Fruit fly (Drosophila melanogaster) whole organism, prepupa: ENCODE measurements around the gene Pex12.

Experiments
- CG10631 ChIP-seq: fragments of 200-800 bp; sonication (Bioruptor generic); optimal IDR thresholded peaks from 2 replicates; lab custom pipeline; 2016; ENCODE audit warnings: missing biosample characterization, missing genetic modification characterization
- CG11294 ChIP-seq: fragments of 200-800 bp; sonication (Bioruptor generic); IDR thresholded peaks from 2 replicates; pipeline ENCODE4 v1.3.6; 2022; ENCODE audit warnings: missing biosample characterization, missing genetic modification characterization
- CG11762 ChIP-seq: fragments of 200-800 bp; sonication (Bioruptor generic); optimal IDR thresholded peaks from 3 replicates; lab custom pipeline; 2016; ENCODE audit warnings: missing biosample characterization, missing genetic modification characterization; ENCODE audit not compliant: insufficient read depth
- CG16779 ChIP-seq: fragments of 200-800 bp; sonication (Bioruptor generic); optimal IDR thresholded peaks from 3 replicates; lab custom pipeline; 2017; ENCODE audit warnings: missing biosample characterization, mild to moderate bottlenecking, missing genetic modification characterization
- CG3032 ChIP-seq: fragments of 200-800 bp; optimal IDR thresholded peaks from 2 replicates; lab custom pipeline; 2019; ENCODE audit warnings: missing biosample characterization, mild to moderate bottlenecking, missing genetic modification characterization, moderate library complexity
- CG31627 ChIP-seq: fragments of 200-800 bp; sonication (Bioruptor generic); optimal IDR thresholded peaks from 3 replicates; lab custom pipeline; 2016; ENCODE audit warnings: missing biosample characterization, missing genetic modification characterization
- CG34406 ChIP-seq: fragments of 200-800 bp; sonication (Bioruptor generic); optimal IDR thresholded peaks from 3 replicates; lab custom pipeline; 2016; ENCODE audit warnings: missing biosample characterization, missing genetic modification characterization
- CG3919 ChIP-seq: fragments of 200-800 bp; sonication (Bioruptor generic); optimal IDR thresholded peaks from 3 replicates; lab custom pipeline; 2016; ENCODE audit warnings: missing biosample characterization, missing genetic modification characterization
- CG4318 ChIP-seq: fragments of 200-800 bp; sonication (Bioruptor generic); optimal IDR thresholded peaks from 3 replicates; lab custom pipeline; 2017; ENCODE audit warnings: missing biosample characterization, mild to moderate bottlenecking, missing genetic modification characterization
- CG6163 ChIP-seq: fragments of 200-800 bp; sonication (Bioruptor generic); IDR thresholded peaks from 3 replicates; pipeline ENCODE4 v1.3.6; 2022; ENCODE audit warnings: missing biosample characterization, missing genetic modification characterization
- CG6276 ChIP-seq: fragments of 200-800 bp; sonication (Bioruptor generic); optimal IDR thresholded peaks from 2 replicates; lab custom pipeline; 2017; ENCODE audit warnings: missing biosample characterization, mild to moderate bottlenecking, missing genetic modification characterization
- CG6792 ChIP-seq: fragments of 200-800 bp; sonication (Bioruptor generic); optimal IDR thresholded peaks from 3 replicates; lab custom pipeline; 2016; ENCODE audit warnings: missing biosample characterization, missing genetic modification characterization
- CG6854 ChIP-seq: fragments of 200-800 bp; sonication (Bioruptor generic); optimal IDR thresholded peaks from 2 replicates; lab custom pipeline; 2017; ENCODE audit warnings: missing biosample characterization, mild to moderate bottlenecking, missing genetic modification characterization
- CG7368 ChIP-seq: fragments of 200-800 bp; sonication (Bioruptor generic); optimal IDR thresholded peaks from 3 replicates; lab custom pipeline; 2016; ENCODE audit warnings: missing biosample characterization, missing genetic modification characterization
- CG8119 ChIP-seq: fragments of 200-800 bp; sonication (Bioruptor generic); IDR thresholded peaks from 3 replicates; pipeline ENCODE4 v1.3.6; 2022; ENCODE audit warnings: missing biosample characterization, missing genetic modification characterization
- CG8319 ChIP-seq: fragments of 200-800 bp; sonication (Bioruptor generic); optimal IDR thresholded peaks from 3 replicates; lab custom pipeline; 2016; ENCODE audit warnings: missing biosample characterization, missing genetic modification characterization
- CG8632 ChIP-seq: fragments of 200-800 bp; sonication (Bioruptor generic); optimal IDR thresholded peaks from 3 replicates; lab custom pipeline; 2016; ENCODE audit warnings: missing biosample characterization, missing genetic modification characterization
- CG9139 ChIP-seq: fragments of 200-800 bp; sonication (Bioruptor generic); optimal IDR thresholded peaks from 3 replicates; lab custom pipeline; 2017; ENCODE audit warnings: missing biosample characterization, mild to moderate bottlenecking, missing genetic modification characterization
- Eip75B ChIP-seq: fragments of 200-800 bp; sonication (Bioruptor generic); optimal IDR thresholded peaks from 3 replicates; lab custom pipeline; 2016; ENCODE audit warnings: missing biosample characterization, missing genetic modification characterization
- Eip78C ChIP-seq: fragments of 200-800 bp; sonication (Bioruptor generic); peaks from one replicate; lab custom pipeline; 2016; ENCODE audit warnings: missing biosample characterization, missing genetic modification characterization
- Eip93F ChIP-seq: fragments of 200-800 bp; sonication (Bioruptor generic); optimal IDR thresholded peaks from 2 replicates; lab custom pipeline; 2016; ENCODE audit warnings: missing biosample characterization, mild to moderate bottlenecking, missing genetic modification characterization
- Hr39 ChIP-seq: fragments of 200-800 bp; sonication (Bioruptor generic); optimal IDR thresholded peaks from 2 replicates; lab custom pipeline; 2016; ENCODE audit warnings: missing biosample characterization, missing genetic modification characterization
- Hr4 ChIP-seq: fragments of 200-800 bp; sonication (Bioruptor generic); optimal IDR thresholded peaks from 3 replicates; lab custom pipeline; 2016; ENCODE audit warnings: missing biosample characterization, missing genetic modification characterization
- Lpt ChIP-seq: fragments of 200-800 bp; sonication (Bioruptor generic); optimal IDR thresholded peaks from 3 replicates; lab custom pipeline; 2016; ENCODE audit warnings: missing biosample characterization, missing genetic modification characterization
- Met ChIP-seq: fragments of 200-800 bp; sonication (Bioruptor generic); optimal IDR thresholded peaks from 3 replicates; lab custom pipeline; 2016; ENCODE audit warnings: missing biosample characterization, missing genetic modification characterization
- OdsH ChIP-seq: fragments of 200-800 bp; sonication (Bioruptor generic); optimal IDR thresholded peaks from 3 replicates; lab custom pipeline; 2016; ENCODE audit warnings: missing biosample characterization, missing genetic modification characterization
- Smox ChIP-seq: fragments of 200-800 bp; sonication (Bioruptor generic); optimal IDR thresholded peaks from 3 replicates; lab custom pipeline; 2016; ENCODE audit warnings: missing biosample characterization, missing genetic modification characterization
- Sox102F ChIP-seq: fragments of 200-800 bp; sonication (Bioruptor generic); optimal IDR thresholded peaks from 2 replicates; lab custom pipeline; 2016; ENCODE audit warnings: missing biosample characterization, mild to moderate bottlenecking, missing genetic modification characterization
- Sox14 ChIP-seq: fragments of 200-800 bp; sonication (Bioruptor generic); optimal IDR thresholded peaks from 3 replicates; lab custom pipeline; 2016; ENCODE audit warnings: missing biosample characterization, missing genetic modification characterization
- Sox15 ChIP-seq: fragments of 200-800 bp; sonication (Bioruptor generic); optimal IDR thresholded peaks from 3 replicates; lab custom pipeline; 2016; ENCODE audit warnings: missing biosample characterization, missing genetic modification characterization
- achi ChIP-seq: fragments of 200-800 bp; sonication (Bioruptor generic); optimal IDR thresholded peaks from 3 replicates; lab custom pipeline; 2016; ENCODE audit warnings: missing biosample characterization, missing genetic modification characterization
- dac ChIP-seq: fragments of 200-800 bp; sonication (Bioruptor generic); optimal IDR thresholded peaks from 2 replicates; lab custom pipeline; 2017; ENCODE audit warnings: missing biosample characterization, mild to moderate bottlenecking, missing genetic modification characterization
- eg ChIP-seq: fragments of 200-800 bp; sonication (Bioruptor generic); IDR thresholded peaks from 3 replicates; pipeline ENCODE4 v1.3.6; 2022; ENCODE audit warnings: missing biosample characterization, missing genetic modification characterization
- esn ChIP-seq: fragments of 200-800 bp; sonication (Bioruptor generic); optimal IDR thresholded peaks from 2 replicates; lab custom pipeline; 2016; ENCODE audit warnings: missing biosample characterization, mild to moderate bottlenecking, missing genetic modification characterization, moderate library complexity
- fkh ChIP-seq: fragments of 200-800 bp; sonication (Bioruptor generic); optimal IDR thresholded peaks from 3 replicates; lab custom pipeline; 2017; ENCODE audit warnings: missing biosample characterization, mild to moderate bottlenecking, missing genetic modification characterization, moderate library complexity
- net ChIP-seq: fragments of 200-800 bp; sonication (Bioruptor generic); optimal IDR thresholded peaks from 3 replicates; lab custom pipeline; 2016; ENCODE audit warnings: missing biosample characterization, missing genetic modification characterization
- pdm3 ChIP-seq: fragments of 200-800 bp; sonication (Bioruptor generic); optimal IDR thresholded peaks from 3 replicates; lab custom pipeline; 2016; ENCODE audit warnings: missing biosample characterization, missing genetic modification characterization
- salr ChIP-seq, 2 experiments: fragments of 200-800 bp; sonication (Bioruptor generic); optimal IDR thresholded peaks; 3 replicates each; lab custom pipeline; 2016 to 2018; ENCODE audit warnings: missing biosample characterization in 2 of 2, missing genetic modification characterization in 2 of 2, mild to moderate bottlenecking in 1 of 2
- spab ChIP-seq: fragments of 200-800 bp; sonication (Bioruptor generic); optimal IDR thresholded peaks from 2 replicates; lab custom pipeline; 2017; ENCODE audit warnings: missing biosample characterization, mild to moderate bottlenecking, missing genetic modification characterization, missing genetic modification reagents
- svp ChIP-seq: fragments of 200-800 bp; sonication (Bioruptor generic); peaks from one replicate; lab custom pipeline; 2016; ENCODE audit warnings: missing biosample characterization, missing genetic modification characterization
- vri ChIP-seq: fragments of 200-800 bp; sonication (Bioruptor generic); optimal IDR thresholded peaks from 3 replicates; lab custom pipeline; 2016; ENCODE audit warnings: missing biosample characterization, mild to moderate bottlenecking, missing genetic modification characterization

Gene Pex12

DNA sequence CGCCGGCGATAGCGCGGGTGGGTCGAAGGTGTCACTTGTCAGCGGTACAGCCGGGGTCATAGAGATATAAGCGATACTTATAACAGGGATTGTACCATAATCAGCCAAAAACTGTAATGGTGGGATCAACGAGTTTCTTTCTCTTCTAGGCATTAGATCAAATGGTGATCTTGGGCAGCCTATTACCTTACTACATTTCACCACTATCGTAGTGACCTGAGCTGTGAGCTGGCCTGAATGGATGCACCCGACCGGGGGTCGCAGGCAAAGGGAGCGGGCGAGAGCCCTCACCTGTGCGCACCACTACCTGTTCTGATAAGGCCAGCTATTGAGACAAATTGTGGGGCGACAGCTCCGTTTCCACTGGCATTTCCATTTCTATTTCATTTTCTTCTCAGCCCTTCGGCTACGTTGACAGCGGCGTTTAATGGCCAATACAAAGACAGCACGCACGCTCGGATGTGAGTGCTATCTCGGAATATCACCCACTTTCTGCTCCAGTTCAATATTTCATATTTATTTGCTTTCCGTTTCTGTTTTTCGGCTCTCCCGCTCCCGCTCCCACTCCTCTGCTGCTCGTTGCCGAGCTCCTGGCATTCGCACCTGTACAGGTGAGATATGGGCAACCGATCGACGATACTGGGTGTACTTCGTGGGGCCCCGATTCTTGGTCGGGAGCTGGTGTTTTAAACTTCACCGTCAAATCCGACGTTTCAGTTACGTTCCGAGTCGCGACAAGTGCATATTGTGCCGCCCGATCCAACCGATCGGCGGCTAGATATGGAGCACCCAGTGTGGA, 41.1 kb downstream of the Pex12 start (continued):
- TF ChIP-seq CG6854 (GFP tag; lab: Kevin White, UChicago): no peak
- peak; percentile 37 for TF ChIP-seq CG8632 (GFP tag; lab: Kevin White, UChicago)
- no peak for TF ChIP-seq dac
- TF ChIP-seq Eip93F: no peak
- peak; percentile 3 for TF ChIP-seq CG31627
- TF ChIP-seq spab (GFP tag; lab: Kevin White, UChicago): no peak
- TF ChIP-seq achi: peak; percentile 37
- TF ChIP-seq svp (GFP tag; lab: Kevin White, UChicago): peak; percentile 91
- TF ChIP-seq CG9139 (GFP tag; lab: Kevin White, UChicago): no peak
- TF ChIP-seq net (GFP tag; lab: Kevin White, UChicago): peak; percentile 5
- TF ChIP-seq CG11294 (GFP tag; lab: Robert Waterston, UW): no peak
- peak; percentile 46 for TF ChIP-seq CG34406 (GFP tag; lab: Kevin White, UChicago)
- peak; percentile 40 for TF ChIP-seq Hr39 (GFP tag; lab: Kevin White, UChicago)
- TF ChIP-seq esn (GFP tag; lab: Kevin White, UChicago): peak; percentile 28
- no peak for TF ChIP-seq CG4318

DNA sequence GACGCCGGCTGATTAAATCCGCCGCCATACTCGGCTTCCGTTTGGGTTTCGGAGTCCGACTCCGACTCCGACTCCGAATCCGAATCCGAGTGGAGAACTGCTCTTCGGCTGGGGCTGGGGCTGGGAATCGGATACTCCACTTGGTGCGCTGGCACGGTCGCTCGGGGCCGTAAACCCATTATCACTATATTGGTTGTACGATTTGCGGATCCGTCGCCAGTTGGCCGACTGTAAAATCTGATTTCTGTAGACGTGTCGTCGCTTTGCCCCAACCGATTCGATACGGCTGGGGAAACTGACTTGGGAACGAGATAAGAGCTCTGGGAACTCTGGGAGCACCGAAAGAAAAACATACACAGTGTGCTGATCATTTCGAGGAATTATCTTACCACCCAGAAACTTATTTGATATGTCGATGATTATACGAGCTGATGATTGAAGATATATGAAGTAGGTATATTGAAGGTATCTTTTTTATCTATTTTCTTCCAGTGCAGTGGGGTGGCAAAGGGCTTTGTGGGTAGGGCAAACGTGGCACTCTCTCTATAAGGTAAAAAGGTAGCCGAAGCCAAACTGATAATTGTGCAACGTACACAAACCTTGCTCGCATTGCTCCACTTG, 42.2 kb downstream of the Pex12 start:
- TF ChIP-seq Met (GFP tag; lab: Kevin White, UChicago): peak; percentile 7
- TF ChIP-seq esn (GFP tag; lab: Kevin White, UChicago): peak; percentile 57
- TF ChIP-seq CG16779: peak; percentile 8
- TF ChIP-seq CG7368 (GFP tag; lab: Kevin White, UChicago): peak; percentile 14
- TF ChIP-seq Hr4 (GFP tag; lab: Kevin White, UChicago): no peak
- TF ChIP-seq pdm3 (GFP tag; lab: Kevin White, UChicago): peak; percentile 39
- TF ChIP-seq CG8119 (GFP tag; lab: Robert Waterston, UW): no peak
- 0 out of 3 replicates have a peak, but pooled peaks have one; percentile 34 for TF ChIP-seq eg
- TF ChIP-seq CG6792 (GFP tag; lab: Kevin White, UChicago): peak; percentile 40
- peak; percentile 43 for TF ChIP-seq CG31627
- TF ChIP-seq Sox102F (GFP tag; lab: Kevin White, UChicago): peak; percentile 29
- TF ChIP-seq Sox14 (GFP tag; lab: Kevin White, UChicago): peak; percentile 24
- TF ChIP-seq Smox: no peak
- TF ChIP-seq Eip78C (GFP tag; lab: Kevin White, UChicago): peak; percentile 38
- no peak for TF ChIP-seq Sox15
- no peak for TF ChIP-seq CG8319
- no peak for TF ChIP-seq Lpt
- peak; percentile 60 for TF ChIP-seq svp (GFP tag; lab: Kevin White, UChicago)
- TF ChIP-seq CG3919: peak; percentile 11
- TF ChIP-seq Eip75B (GFP tag; lab: Kevin White, UChicago): peak; percentile 39
- TF ChIP-seq CG10631 (GFP tag; lab: Kevin White, UChicago): peak; percentile 13
- no peak for TF ChIP-seq CG11762
- peak; percentile 45 for TF ChIP-seq vri (GFP tag; lab: Kevin White, UChicago)
- TF ChIP-seq CG3032 (tag; lab: Kevin White, UChicago): no peak
- peak; percentile 56 for TF ChIP-seq OdsH

DNA sequence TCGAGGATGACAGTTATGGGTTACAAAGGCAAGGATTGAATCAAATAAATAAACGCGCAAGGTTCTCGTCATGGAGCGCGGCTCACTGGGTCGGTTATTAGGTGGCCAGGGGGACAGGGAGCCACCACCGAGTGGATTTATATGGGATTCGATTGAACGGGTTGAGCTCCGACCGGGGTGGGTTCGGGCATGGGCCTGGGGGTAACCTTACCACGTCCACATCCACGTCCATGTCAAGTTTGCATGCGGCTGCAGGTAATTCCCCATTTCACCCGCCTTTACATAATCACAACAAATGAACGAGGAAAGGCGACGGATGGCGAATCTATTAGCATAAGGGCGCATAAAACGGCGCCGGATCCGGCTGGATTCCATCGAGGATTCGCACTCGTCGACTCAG, 44.1 kb downstream of the Pex12 start, which contains the start of gene CG13950:
Gene CG13950, plus strand, starts transcription at position 301 of the 400 bp plus-strand sequence.
- no peak for TF ChIP-seq salr (GFP tag; optimal IDR thresholded peaks at IDR 0.05; lab: Kevin White, UChicago)
- no peak for TF ChIP-seq CG6792 (GFP tag; lab: Kevin White, UChicago)
- no peak for TF ChIP-seq CG8632 (GFP tag; lab: Kevin White, UChicago)
- TF ChIP-seq CG9139 (GFP tag; lab: Kevin White, UChicago): no peak
- TF ChIP-seq fkh: no peak
- TF ChIP-seq Lpt: no peak
- no peak for TF ChIP-seq OdsH
- TF ChIP-seq CG31627: no peak
- TF ChIP-seq CG6163: no peak
- no peak for TF ChIP-seq CG6276 (GFP tag; lab: Kevin White, UChicago)
- no peak for TF ChIP-seq Eip93F
